Worm (Caenorhabditis elegans): ENCODE data around the gene K11H3.8.

K11H3.8 gene

DNA sequence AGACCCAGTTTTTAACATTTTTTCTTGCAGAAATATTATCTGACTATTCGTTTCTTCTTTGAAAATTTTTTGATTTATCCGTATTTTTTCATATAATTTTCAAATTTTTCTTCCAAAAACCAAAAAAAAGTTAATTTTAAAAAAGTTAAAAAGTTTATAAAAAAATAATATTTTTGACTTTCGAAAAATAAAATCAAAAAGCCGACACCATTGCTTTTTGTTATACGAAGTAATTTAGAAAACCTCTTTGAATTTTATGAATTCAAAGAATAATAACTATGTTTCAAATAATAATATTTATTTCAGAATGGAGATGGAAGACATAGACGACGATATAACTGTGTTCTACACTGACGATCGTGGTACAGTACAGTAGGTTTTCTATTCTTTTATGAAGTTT lies at the start of gene K11H3.8:
TSS of gene K11H3.8 (plus strand) at position 301 of the 400 bp plus-strand sequence.
- TF ChIP-seq zag-1 (tag; optimal IDR thresholded peaks at IDR 0.05) (no peak), snu-23 (GFP tag; optimal IDR thresholded peaks at IDR 0.05) (no peak), xbp-1 (tag; optimal IDR thresholded peaks at IDR 0.05) (no peak), irx-1 (tag; optimal IDR thresholded peaks at IDR 0.05) (no peak), blmp-1 (tag; optimal IDR thresholded peaks at IDR 0.05) (no peak), ztf-4 (tag; optimal IDR thresholded peaks at IDR 0.05) (no peak), mef-2 (tag; optimal IDR thresholded peaks at IDR 0.05) (no peak), nhr-237 (tag; optimal IDR thresholded peaks at IDR 0.05) (no peak), ceh-8 (GFP tag; optimal IDR thresholded peaks at IDR 0.05) (no peak), sox-4 (tag; optimal IDR thresholded peaks at IDR 0.05) (no peak)

DNA sequence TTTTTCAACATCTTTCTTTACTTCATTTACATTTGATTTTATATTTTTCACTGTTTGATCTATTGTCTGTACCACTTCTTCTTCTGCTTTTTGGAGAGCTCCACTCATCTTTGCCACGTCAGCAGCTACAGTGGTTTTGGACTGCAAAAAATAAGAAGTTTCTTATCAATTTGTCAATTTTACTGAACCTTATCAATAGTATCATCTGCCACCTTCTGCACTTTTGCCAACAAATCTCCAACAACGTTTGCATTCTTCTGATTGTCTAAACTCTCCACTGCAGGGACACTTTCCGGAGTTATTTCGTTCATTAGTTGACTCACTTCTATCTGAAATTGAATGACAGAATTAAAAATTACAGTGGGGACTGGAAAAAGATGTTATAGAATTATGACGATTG lies 48.2 kb upstream of the K11H3.8 start:
- no peak for TF ChIP-seq lsy-2 (tag; optimal IDR thresholded peaks at IDR 0.05)
- TF ChIP-seq elt-2 (tag; optimal IDR thresholded peaks at IDR 0.05) = peak; percentile 56
- peak in 1 of 2 experiments; percentile 15 for TF ChIP-seq lin-35 (GFP tag; optimal IDR thresholded peaks at IDR 0.05)

ce11 chrIII:9789083-9789482 lies 45.9 kb upstream of the K11H3.8 start:
- TF ChIP-seq hlh-4 (tag; optimal IDR thresholded peaks at IDR 0.05) = no peak
- TF ChIP-seq jun-1 (tag; optimal IDR thresholded peaks at IDR 0.05) = no peak
- no peak for TF ChIP-seq zag-1 (tag; optimal IDR thresholded peaks at IDR 0.05)
- no peak for TF ChIP-seq efl-1 (optimal IDR thresholded peaks at IDR 0.05)
- peak in 1 of 2 experiments; percentile 51 for TF ChIP-seq efl-1 (GFP tag; optimal IDR thresholded peaks at IDR 0.05 in 1 of 2)
- TF ChIP-seq ceh-63 (GFP tag; optimal IDR thresholded peaks at IDR 0.05) = no peak

- no peak for TF ChIP-seq hlh-4 (tag; optimal IDR thresholded peaks at IDR 0.05)
- no peak for TF ChIP-seq hlh-17 (GFP tag; optimal IDR thresholded peaks at IDR 0.05; ENCODE audit: borderline replicate concordance)
- TF ChIP-seq ceh-8 (GFP tag; optimal IDR thresholded peaks at IDR 0.05) = no peak
- no peak for TF ChIP-seq tbx-2 (tag; optimal IDR thresholded peaks at IDR 0.05)
- TF ChIP-seq nhr-84 (tag; optimal IDR thresholded peaks at IDR 0.05) = no peak
Observed at ce11 chrIII:9789607-9790073, 45.3 kb upstream of the K11H3.8 start, which contains the start of gene R10E11.5. Gene R10E11.5, minus strand, starts transcription at chrIII:9789657.

ce11 chrIII:9793592-9794417 lies 41.2 kb upstream of the K11H3.8 start, which contains the start of the genes R10E11.9 and mcm-6:
Gene R10E11.9, minus strand, starts transcription at chrIII:9793642.
Gene mcm-6, plus strand, starts transcription at chrIII:9794367.
- TF ChIP-seq ama-1 (optimal IDR thresholded peaks at IDR 0.05) = no peak
- no peak for TF ChIP-seq nhr-11 (tag; optimal IDR thresholded peaks at IDR 0.05)
- TF ChIP-seq pag-3 (tag; optimal IDR thresholded peaks at IDR 0.05; ENCODE audit: borderline replicate concordance, insufficient read depth) = no peak
- TF ChIP-seq nhr-77 (tag; optimal IDR thresholded peaks at IDR 0.05) = no peak
- peak; percentile 78 to 83 for TF ChIP-seq efl-1 (optimal IDR thresholded peaks at IDR 0.05)
- peak; percentile 83 to 97 for TF ChIP-seq efl-1 (GFP tag; optimal IDR thresholded peaks at IDR 0.05 in 1 of 2)
- TF ChIP-seq zag-1 (tag; optimal IDR thresholded peaks at IDR 0.05) = no peak
- TF ChIP-seq efl-3 (GFP tag; optimal IDR thresholded peaks at IDR 0.05) = no peak
- TF ChIP-seq F16B12.6 (tag; optimal IDR thresholded peaks at IDR 0.05) = peak; percentile 27
- no peak for TF ChIP-seq tbx-2 (tag; optimal IDR thresholded peaks at IDR 0.05)
- TF ChIP-seq nhr-84 (tag; optimal IDR thresholded peaks at IDR 0.05) = no peak
- peak; percentile 63 for TF ChIP-seq mep-1 (tag; optimal IDR thresholded peaks at IDR 0.05)
- no peak for TF ChIP-seq sptf-1 (tag; optimal IDR thresholded peaks at IDR 0.05)
- TF ChIP-seq ces-1 (GFP tag; optimal IDR thresholded peaks at IDR 0.05) = no peak
- no peak for TF ChIP-seq zip-4 (GFP tag; optimal IDR thresholded peaks at IDR 0.05)
- no peak for TF ChIP-seq hlh-17 (GFP tag; optimal IDR thresholded peaks at IDR 0.05; ENCODE audit: borderline replicate concordance)
- no peak for TF ChIP-seq ceh-82 (tag; optimal IDR thresholded peaks at IDR 0.05)
- no peak for TF ChIP-seq sup-37 (GFP tag; optimal IDR thresholded peaks at IDR 0.05)
- TF ChIP-seq xbp-1 (tag; optimal IDR thresholded peaks at IDR 0.05) = no peak
- peak; percentile 58 for TF ChIP-seq skn-1 (tag; optimal IDR thresholded peaks at IDR 0.05)
- TF ChIP-seq fkh-8 (tag; optimal IDR thresholded peaks at IDR 0.05) = no peak
- no peak for TF ChIP-seq nhr-76 (tag; optimal IDR thresholded peaks at IDR 0.05)
- TF ChIP-seq elt-3 (tag; optimal IDR thresholded peaks at IDR 0.05) = no peak
- TF ChIP-seq egl-27 (tag; optimal IDR thresholded peaks at IDR 0.05) = no peak
- TF ChIP-seq unc-62 (GFP tag; optimal IDR thresholded peaks at IDR 0.05) = no peak
- TF ChIP-seq nhr-85 (tag) = peak; percentile 52
- TF ChIP-seq C16A3.4 (tag; optimal IDR thresholded peaks at IDR 0.05) = peak; percentile 40
- no peak for TF ChIP-seq ceh-8 (GFP tag; optimal IDR thresholded peaks at IDR 0.05)
- no peak for TF ChIP-seq ztf-11 (tag; optimal IDR thresholded peaks at IDR 0.05)
- TF ChIP-seq nhr-20 (tag; optimal IDR thresholded peaks at IDR 0.05) = peak; percentile 42
- no peak for TF ChIP-seq mef-2 (tag; optimal IDR thresholded peaks at IDR 0.05)
